Worm (Caenorhabditis elegans) whole organism, L1 larva: ENCODE results near the gene col-118.

Experiments
- C16A3.4 ChIP-seq: fragments of 150-350 bp; optimal IDR thresholded peaks from 2 replicates; lab custom pipeline; 2014; ENCODE audit warnings: missing biosample characterization, missing genetic modification characterization
- C34B4.2 ChIP-seq: sonication (generic microtip); optimal IDR thresholded peaks from 2 replicates; lab custom pipeline; 2017; ENCODE audit warnings: mild to moderate bottlenecking, missing genetic modification characterization, missing compliant biosample characterization
- F16B12.6 ChIP-seq: fragments of 150-350 bp; optimal IDR thresholded peaks from 2 replicates; lab custom pipeline; 2014; ENCODE audit warnings: missing biosample characterization, missing genetic modification characterization
- Y116A8C.19 ChIP-seq: sonication (generic microtip); optimal IDR thresholded peaks from 2 replicates; lab custom pipeline; 2016; ENCODE audit warnings: missing compliant biosample characterization, missing genetic modification characterization, borderline replicate concordance
- alr-1 ChIP-seq: fragments of 200-800 bp; sonication (Bioruptor generic); optimal IDR thresholded peaks from 2 replicates; lab custom pipeline; 2018; ENCODE audit warnings: borderline replicate concordance, mild to moderate bottlenecking, missing genetic modification characterization, missing compliant biosample characterization
- aly-2 ChIP-seq: fragments of 150-350 bp; optimal IDR thresholded peaks from 2 replicates; lab custom pipeline; 2014; ENCODE audit warnings: missing biosample characterization, missing genetic modification characterization
- ama-1 ChIP-seq: fragments of 150-350 bp; optimal IDR thresholded peaks from 2 replicates; lab custom pipeline; 2014
- blmp-1 ChIP-seq: fragments of 150-350 bp; optimal IDR thresholded peaks from 2 replicates; lab custom pipeline; 2014; ENCODE audit warnings: missing biosample characterization, missing genetic modification characterization
- ceh-63 ChIP-seq: fragments of 200-800 bp; sonication (Bioruptor generic); optimal IDR thresholded peaks from 2 replicates; lab custom pipeline; 2018; ENCODE audit warnings: mild to moderate bottlenecking, missing genetic modification characterization, missing compliant biosample characterization
- ceh-82 ChIP-seq, 3 experiments: fragments of 150-350 bp in 1 of 3; sonication (generic microtip) in 2 of 3; optimal IDR thresholded peaks; 2 replicates each; lab custom pipeline; 2014 to 2017; ENCODE audit warnings: missing biosample characterization in 3 of 3, missing genetic modification characterization in 3 of 3
- ceh-88 ChIP-seq: fragments of 200-800 bp; sonication (Bioruptor generic); IDR thresholded peaks from 2 replicates; pipeline ENCODE4 v1.3.6; 2022; ENCODE audit warnings: missing genetic modification characterization, missing compliant biosample characterization
- ceh-90 ChIP-seq: sonication (generic microtip); optimal IDR thresholded peaks from 2 replicates; lab custom pipeline; 2016; ENCODE audit warnings: missing genetic modification characterization, missing compliant biosample characterization
- dpl-1 ChIP-seq, 3 experiments: fragments of 150-350 bp in 2 of 3; sonication (generic microtip) in 1 of 3; optimal IDR thresholded peaks; 2 replicates each; lab custom pipeline; 2014 to 2017; ENCODE audit warnings: missing biosample characterization in 3 of 3, missing genetic modification characterization in 3 of 3, missing genetic modification reagents in 3 of 3
- efl-1 ChIP-seq, 4 experiments: fragments of 150-350 bp; optimal IDR thresholded peaks in 3 of 4; peaks in 1 of 4; 1 replicate in 1 of 4; 2 replicates in 3 of 4; lab custom pipeline; 2014; ENCODE audit warnings: missing biosample characterization in 2 of 4, missing genetic modification characterization in 2 of 4, missing genetic modification reagents in 2 of 4
- egl-13 ChIP-seq: sonication (generic microtip); optimal IDR thresholded peaks from 2 replicates; lab custom pipeline; 2016; ENCODE audit warnings: missing genotype, missing genetic modification reagents, missing genetic modification characterization, missing compliant biosample characterization
- egl-27 ChIP-seq, 2 experiments: fragments of 150-350 bp in 1 of 2; sonication (generic microtip); optimal IDR thresholded peaks; 3 replicates each; lab custom pipeline; 2017 to 2018; ENCODE audit warnings: missing biosample characterization in 2 of 2, missing genetic modification characterization in 2 of 2, missing genetic modification reagents in 2 of 2
- elt-3 ChIP-seq, 6 experiments: fragments of 150-350 bp in 1 of 6; sonication (generic microtip); optimal IDR thresholded peaks; 2 replicates each; lab custom pipeline; 2017 to 2018; ENCODE audit warnings: missing biosample characterization in 6 of 6, missing genetic modification characterization in 6 of 6, inconsistent platforms in 1 of 6
- grh-1 ChIP-seq: fragments of 200-800 bp; sonication (Bioruptor generic); IDR thresholded peaks from 2 replicates; pipeline ENCODE4 v1.3.6; 2022; ENCODE audit warnings: missing genetic modification reagents, missing genetic modification characterization, missing compliant biosample characterization
- hlh-17 ChIP-seq: fragments of 200-800 bp; sonication (Bioruptor generic); optimal IDR thresholded peaks from 2 replicates; lab custom pipeline; 2018; ENCODE audit warnings: missing genetic modification characterization, mild to moderate bottlenecking, missing compliant biosample characterization, moderate library complexity, borderline replicate concordance
- hpl-2 ChIP-seq: fragments of 150-350 bp; optimal IDR thresholded peaks from 2 replicates; lab custom pipeline; 2014; ENCODE audit warnings: missing biosample characterization, missing genetic modification reagents, missing genetic modification characterization
- irx-1 ChIP-seq: sonication (generic microtip); optimal IDR thresholded peaks from 2 replicates; lab custom pipeline; 2016; ENCODE audit warnings: missing genetic modification characterization, missing compliant biosample characterization
- jun-1 ChIP-seq: fragments of 150-350 bp; optimal IDR thresholded peaks from 2 replicates; lab custom pipeline; 2014; ENCODE audit warnings: missing biosample characterization, missing genetic modification reagents, missing genetic modification characterization
- lin-13 ChIP-seq: fragments of 150-350 bp; optimal IDR thresholded peaks from 2 replicates; lab custom pipeline; 2014; ENCODE audit warnings: missing biosample characterization, missing genetic modification reagents, missing genetic modification characterization
- lin-35 ChIP-seq, 2 experiments: fragments of 150-350 bp; optimal IDR thresholded peaks; 2 replicates each; lab custom pipeline; 2014; ENCODE audit warnings: missing biosample characterization in 2 of 2, missing genetic modification characterization in 2 of 2, missing genetic modification reagents in 2 of 2
- mdl-1 ChIP-seq, 2 experiments: fragments of 150-350 bp; optimal IDR thresholded peaks; 2 replicates each; lab custom pipeline; 2014 to 2017; ENCODE audit warnings: missing biosample characterization in 2 of 2, missing genetic modification characterization in 2 of 2, inconsistent platforms in 1 of 2
- mef-2 ChIP-seq: fragments of 150-350 bp; optimal IDR thresholded peaks from 2 replicates; lab custom pipeline; 2014; ENCODE audit warnings: missing biosample characterization, missing genetic modification characterization
- mep-1 ChIP-seq: fragments of 150-350 bp; optimal IDR thresholded peaks from 2 replicates; lab custom pipeline; 2014; ENCODE audit warnings: missing biosample characterization, missing genetic modification characterization
- nhr-19 ChIP-seq: fragments of 200-800 bp; sonication (Bioruptor generic); conservative IDR thresholded peaks from 2 replicates; pipeline ENCODE4 v1.3.6; 2022; ENCODE audit warnings: missing genetic modification characterization, missing compliant biosample characterization
- nhr-20 ChIP-seq: sonication (generic microtip); optimal IDR thresholded peaks from 2 replicates; lab custom pipeline; 2016; ENCODE audit warnings: mild to moderate bottlenecking, missing genetic modification characterization, missing compliant biosample characterization
- nhr-237 ChIP-seq: fragments of 150-350 bp; optimal IDR thresholded peaks from 2 replicates; lab custom pipeline; 2014; ENCODE audit warnings: missing biosample characterization, missing genetic modification characterization
- nhr-28 ChIP-seq: fragments of 150-350 bp; optimal IDR thresholded peaks from 2 replicates; lab custom pipeline; 2014; ENCODE audit warnings: missing biosample characterization, missing genetic modification characterization
- nhr-71 ChIP-seq: sonication (generic microtip); optimal IDR thresholded peaks from 2 replicates; lab custom pipeline; 2016; ENCODE audit warnings: mild to moderate bottlenecking, missing genetic modification characterization, moderate library complexity, missing compliant biosample characterization
- nhr-85 ChIP-seq: sonication (generic microtip); peaks from one replicate; lab custom pipeline; 2016; ENCODE audit warnings: missing genetic modification characterization, inconsistent platforms, missing compliant biosample characterization
- pag-3 ChIP-seq: sonication (generic microtip); optimal IDR thresholded peaks from 2 replicates; lab custom pipeline; 2017; ENCODE audit warnings: missing genetic modification characterization, mild to moderate bottlenecking, missing compliant biosample characterization, antibody characterized with exemption, borderline replicate concordance; ENCODE audit not compliant: insufficient read depth
- pax-3 ChIP-seq: fragments of 200-800 bp; sonication (Bioruptor generic); optimal IDR thresholded peaks from 2 replicates; lab custom pipeline; 2018; ENCODE audit warnings: mild to moderate bottlenecking, missing genetic modification characterization, moderate library complexity, missing compliant biosample characterization
- rnt-1 ChIP-seq: sonication (generic microtip); optimal IDR thresholded peaks from 2 replicates; lab custom pipeline; 2016; ENCODE audit warnings: mild to moderate bottlenecking, missing genetic modification characterization, moderate library complexity, missing compliant biosample characterization
- skn-1 ChIP-seq: fragments of 150-350 bp; optimal IDR thresholded peaks from 2 replicates; lab custom pipeline; 2014; ENCODE audit warnings: missing biosample characterization, missing genetic modification characterization
- snpc-4 ChIP-seq: fragments of 150-350 bp; optimal IDR thresholded peaks from 2 replicates; lab custom pipeline; 2014; ENCODE audit warnings: missing biosample characterization, missing genetic modification characterization
- swsn-7 ChIP-seq: sonication (generic microtip); optimal IDR thresholded peaks from 2 replicates; lab custom pipeline; 2016; ENCODE audit warnings: missing genetic modification characterization, missing compliant biosample characterization
- tbx-2 ChIP-seq: sonication (generic microtip); optimal IDR thresholded peaks from 2 replicates; lab custom pipeline; 2016; ENCODE audit warnings: missing genetic modification characterization, missing compliant biosample characterization
- tlp-1 ChIP-seq: fragments of 150-350 bp; optimal IDR thresholded peaks from 2 replicates; lab custom pipeline; 2014; ENCODE audit warnings: missing biosample characterization, missing genetic modification characterization
- unc-130 ChIP-seq: fragments of 150-350 bp; optimal IDR thresholded peaks from 2 replicates; lab custom pipeline; 2017; ENCODE audit warnings: missing biosample characterization, missing genetic modification characterization, inconsistent platforms
- unc-30 ChIP-seq: sonication (generic microtip); optimal IDR thresholded peaks from 2 replicates; lab custom pipeline; 2017; ENCODE audit warnings: missing biosample characterization, missing genetic modification characterization
- unc-86 ChIP-seq: sonication (generic microtip); optimal IDR thresholded peaks from 2 replicates; lab custom pipeline; 2016; ENCODE audit warnings: missing genetic modification characterization, missing compliant biosample characterization
- unc-98 ChIP-seq: fragments of 200-800 bp; sonication (Bioruptor generic); IDR thresholded peaks from 2 replicates; pipeline ENCODE4 v1.3.6; 2022; ENCODE audit warnings: missing genetic modification characterization, missing compliant biosample characterization
- xbp-1 ChIP-seq: sonication (generic microtip); optimal IDR thresholded peaks from 2 replicates; lab custom pipeline; 2016; ENCODE audit warnings: missing genetic modification characterization, missing compliant biosample characterization

Gene col-118

ce11 chrIV:8866092-8866491, 18.1 kb downstream of the col-118 start (continued):
- peak in 1 of 2 experiments; percentile 14 for TF ChIP-seq egl-27 (tag; optimal IDR thresholded peaks at IDR 0.05; lab: Kevin White, UChicago)
- TF ChIP-seq xbp-1 (tag; lab: Kevin White, UChicago): no peak
- no peak for TF ChIP-seq pax-3 (tag; lab: Kevin White, UChicago)

ce11 chrIV:8867562-8867961, 19.5 kb downstream of the col-118 start:
- TF ChIP-seq efl-1 (optimal IDR thresholded peaks at IDR 0.05; lab: Kevin White, UChicago) (no peak), efl-1 (GFP tag; optimal IDR thresholded peaks at IDR 0.05 in 1 of 2; lab: Kevin White, UChicago) (peak in 1 of 2 experiments; percentile 63), blmp-1 (tag; lab: Kevin White, UChicago) (peak; percentile 11), nhr-20 (tag; lab: Kevin White, UChicago) (peak; percentile 4), egl-27 (tag; optimal IDR thresholded peaks at IDR 0.05; lab: Kevin White, UChicago) (no peak), elt-3 (tag; optimal IDR thresholded peaks at IDR 0.05; lab: Kevin White, UChicago) (peak in 1 of 6 experiments; percentile 61), jun-1 (tag; lab: Kevin White, UChicago) (no peak), lin-35 (GFP tag; optimal IDR thresholded peaks at IDR 0.05; lab: Kevin White, UChicago) (peak in 1 of 2 experiments; percentile 63)

ce11 chrIV:8869624-8870023, 21.6 kb downstream of the col-118 start, which contains the start of gene npp-23:
TSS of gene npp-23 (minus strand) at chrIV:8869679.
- TF ChIP-seq pag-3 (tag; lab: Kevin White, UChicago) (no peak), unc-130 (tag; lab: Kevin White, UChicago) (peak; percentile 46), alr-1 (tag; lab: Kevin White, UChicago) (no peak), F16B12.6 (tag; lab: Kevin White, UChicago) (peak; percentile 18), tbx-2 (tag; lab: Kevin White, UChicago) (no peak), hlh-17 (GFP tag; lab: Kevin White, UChicago) (no peak), nhr-19 (GFP tag; lab: Robert Waterston, UW) (peak; percentile 54), snpc-4 (peak; percentile 15), dpl-1 (GFP tag; optimal IDR thresholded peaks at IDR 0.05; lab: Kevin White, UChicago) (peak; percentile 93 to 96 (median 95)), irx-1 (tag; lab: Kevin White, UChicago) (no peak), ceh-82 (tag; optimal IDR thresholded peaks at IDR 0.05; lab: Kevin White, UChicago) (peak; percentile 40 to 53 (median 43)), unc-30 (tag; lab: Kevin White, UChicago) (no peak), mdl-1 (tag; optimal IDR thresholded peaks at IDR 0.05; lab: Kevin White, UChicago) (peak in 1 of 2 experiments; percentile 34), efl-1 (optimal IDR thresholded peaks at IDR 0.05; lab: Kevin White, UChicago) (peak; percentile 96 to 99), efl-1 (GFP tag; optimal IDR thresholded peaks at IDR 0.05 in 1 of 2; lab: Kevin White, UChicago) (peak; percentile 96 to 99), tlp-1 (no peak), blmp-1 (tag; lab: Kevin White, UChicago) (peak; percentile 58), unc-86 (tag; lab: Kevin White, UChicago) (no peak), pax-3 (tag; lab: Kevin White, UChicago) (no peak), ama-1 (no peak), mep-1 (tag; lab: Kevin White, UChicago) (peak; percentile 72), egl-27 (tag; optimal IDR thresholded peaks at IDR 0.05; lab: Kevin White, UChicago) (no peak), hpl-2 (GFP tag; lab: Kevin White, UChicago) (no peak), aly-2 (peak; percentile 11), elt-3 (tag; optimal IDR thresholded peaks at IDR 0.05; lab: Kevin White, UChicago) (peak in 1 of 6 experiments; percentile 13), ceh-90 (tag; lab: Kevin White, UChicago) (no peak), lin-13 (GFP tag; lab: Kevin White, UChicago) (peak; percentile 15), grh-1 (GFP tag; lab: Robert Waterston, UW) (peak; percentile 38; the same call in 1 of the 2 replicates), C34B4.2 (tag; lab: Kevin White, UChicago) (no peak), ceh-63 (GFP tag; lab: Kevin White, UChicago) (no peak), nhr-28 (no peak), rnt-1 (tag; lab: Kevin White, UChicago) (peak; percentile 58), skn-1 (peak; percentile 51), lin-35 (GFP tag; optimal IDR thresholded peaks at IDR 0.05; lab: Kevin White, UChicago) (peak; percentile 95 to 97), unc-98 (GFP tag; lab: Robert Waterston, UW) (no peak), ceh-88 (GFP tag; lab: Robert Waterston, UW) (no peak), nhr-85 (tag; lab: Kevin White, UChicago) (no peak), nhr-71 (no peak), egl-13 (tag; lab: Kevin White, UChicago) (peak; percentile 12), C16A3.4 (tag; lab: Kevin White, UChicago) (peak; percentile 37), Y116A8C.19 (tag; lab: Kevin White, UChicago) (no peak), swsn-7 (peak; percentile 50), jun-1 (tag; lab: Kevin White, UChicago) (no peak), mef-2 (tag; lab: Kevin White, UChicago) (no peak), nhr-237 (tag; lab: Kevin White, UChicago) (no peak)
